Fruit fly (Drosophila melanogaster): Measurements from ENCODE around the gene CG11951.

The CG11951 gene

DNA sequence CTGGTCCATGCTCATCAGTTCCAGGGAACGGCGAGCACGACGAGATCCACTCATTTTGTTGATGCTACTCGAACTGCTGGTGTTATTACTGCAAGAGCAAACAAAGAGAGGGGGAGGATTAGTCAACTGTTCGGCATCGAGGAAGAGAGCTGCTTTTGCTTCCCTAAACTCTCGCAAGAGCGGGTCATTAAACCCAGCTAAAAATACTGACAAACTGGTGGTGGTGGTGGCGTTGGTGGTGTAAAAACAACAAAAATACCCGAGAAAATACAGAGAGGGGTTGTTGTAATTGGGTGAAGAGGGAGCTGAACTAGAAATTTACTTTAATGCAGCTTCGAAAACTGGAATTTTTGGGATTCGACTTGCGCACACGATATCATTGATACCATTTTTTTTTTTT, 15.4 kb upstream of the CG11951 start:
- TF ChIP-seq EcR (GFP tag; optimal IDR thresholded peaks at IDR 0.05) (peak; percentile 47), CG34367 (tag; optimal IDR thresholded peaks at IDR 0.05) (no peak)

- no peak for TF ChIP-seq D1 (tag; optimal IDR thresholded peaks at IDR 0.05)
- peak; percentile 7 for TF ChIP-seq CG14655 (GFP tag; optimal IDR thresholded peaks at IDR 0.05)
- peak; percentile 4 for TF ChIP-seq CG8159 (tag; optimal IDR thresholded peaks at IDR 0.05)
- TF ChIP-seq EcR (GFP tag; optimal IDR thresholded peaks at IDR 0.05): no peak
- TF ChIP-seq CG10348 (GFP tag; IDR thresholded peaks at IDR 0.05): no peak
Observed at dm6 chr3R:29251418-29251817, 12.9 kb upstream of the CG11951 start.

dm6 chr3R:29250272-29251018, 11.9 kb upstream of the CG11951 start, which contains the start of gene SP1029:
Gene SP1029 (minus strand): TSS chr3R:29250451.
- TF ChIP-seq CG14655 (GFP tag; optimal IDR thresholded peaks at IDR 0.05): peak; percentile 32
- TF ChIP-seq CG8301 (tag; optimal IDR thresholded peaks at IDR 0.05): peak; percentile 4
- peak; percentile 38; the same call in 2 of the 3 replicates for TF ChIP-seq fd96Ca (GFP tag; IDR thresholded peaks at IDR 0.05)
- TF ChIP-seq CG12605 (GFP tag; IDR thresholded peaks at IDR 0.05): peak; percentile 64; the same call in 1 of the 2 replicates
- TF ChIP-seq CG32121 (GFP tag; IDR thresholded peaks at IDR 0.05): no peak
- TF ChIP-seq Ets98B (GFP tag; IDR thresholded peaks at IDR 0.05): peak; percentile 38; the same call in 1 of the 2 replicates
- TF ChIP-seq CG8159 (tag; optimal IDR thresholded peaks at IDR 0.05): no peak
- TF ChIP-seq EcR (GFP tag; optimal IDR thresholded peaks at IDR 0.05): peak; percentile 68
- TF ChIP-seq CG4496 (GFP tag; IDR thresholded peaks at IDR 0.05): peak; percentile 63
- no peak for TF ChIP-seq rn (GFP tag; IDR thresholded peaks at IDR 0.05)

DNA sequence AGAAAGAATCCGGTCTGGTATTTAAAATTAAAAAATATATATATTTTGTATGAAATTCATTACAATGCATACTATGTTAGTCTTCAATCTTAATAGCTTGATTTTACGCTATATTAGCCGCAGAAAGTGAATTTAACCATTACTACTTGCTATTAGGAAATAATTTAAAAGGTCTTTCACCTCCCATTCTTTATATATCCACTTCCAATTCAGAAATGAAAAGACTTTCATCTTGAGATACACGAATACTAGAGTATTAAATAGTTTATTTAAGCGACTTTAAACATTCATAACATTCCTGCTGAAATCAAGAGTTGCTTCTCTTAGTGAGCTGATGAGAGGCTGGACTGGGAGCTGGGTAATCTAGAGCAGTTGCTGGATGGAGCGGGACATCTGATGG, 6.2 kb upstream of the CG11951 start, which contains the start of gene CG31445:
Gene CG31445 (minus strand): TSS at position 101 of the 400 bp plus-strand sequence.
- TF ChIP-seq Pif1B (GFP tag; optimal IDR thresholded peaks at IDR 0.05) (no peak), Ets98B (GFP tag; IDR thresholded peaks at IDR 0.05) (no peak), CG17806 (tag; optimal IDR thresholded peaks at IDR 0.05) (no peak), CG13204 (GFP tag; optimal IDR thresholded peaks at IDR 0.05) (no peak)

- no peak for TF ChIP-seq CG32121 (GFP tag; IDR thresholded peaks at IDR 0.05)
- no peak for TF ChIP-seq EcR (GFP tag; optimal IDR thresholded peaks at IDR 0.05)
- no peak for TF ChIP-seq D1 (tag; optimal IDR thresholded peaks at IDR 0.05)
- TF ChIP-seq CG8301 (tag; optimal IDR thresholded peaks at IDR 0.05): no peak
- no peak for TF ChIP-seq rn (GFP tag; IDR thresholded peaks at IDR 0.05)
- no peak for TF ChIP-seq CG34367 (tag; optimal IDR thresholded peaks at IDR 0.05)
- TF ChIP-seq CG10348 (GFP tag; IDR thresholded peaks at IDR 0.05): no peak
- TF ChIP-seq CG15710 (tag; optimal IDR thresholded peaks at IDR 0.05): no peak
- no peak for TF ChIP-seq CG12605 (GFP tag; IDR thresholded peaks at IDR 0.05)
- TF ChIP-seq fd96Ca (GFP tag; IDR thresholded peaks at IDR 0.05): no peak
- TF ChIP-seq Ets98B (GFP tag; IDR thresholded peaks at IDR 0.05): no peak
- TF ChIP-seq Pif1B (GFP tag; optimal IDR thresholded peaks at IDR 0.05): no peak
- TF ChIP-seq CG4496 (GFP tag; IDR thresholded peaks at IDR 0.05): no peak
- TF ChIP-seq CG17806 (tag; optimal IDR thresholded peaks at IDR 0.05): no peak
- no peak for TF ChIP-seq CG8159 (tag; optimal IDR thresholded peaks at IDR 0.05)
- TF ChIP-seq Pif1A (GFP tag; optimal IDR thresholded peaks at IDR 0.05): no peak
- TF ChIP-seq gl (tag; optimal IDR thresholded peaks at IDR 0.05): no peak
- no peak for TF ChIP-seq CG14655 (GFP tag; optimal IDR thresholded peaks at IDR 0.05)
Observed at dm6 chr3R:29230552-29231102, 7.9 kb downstream of the CG11951 start.

DNA sequence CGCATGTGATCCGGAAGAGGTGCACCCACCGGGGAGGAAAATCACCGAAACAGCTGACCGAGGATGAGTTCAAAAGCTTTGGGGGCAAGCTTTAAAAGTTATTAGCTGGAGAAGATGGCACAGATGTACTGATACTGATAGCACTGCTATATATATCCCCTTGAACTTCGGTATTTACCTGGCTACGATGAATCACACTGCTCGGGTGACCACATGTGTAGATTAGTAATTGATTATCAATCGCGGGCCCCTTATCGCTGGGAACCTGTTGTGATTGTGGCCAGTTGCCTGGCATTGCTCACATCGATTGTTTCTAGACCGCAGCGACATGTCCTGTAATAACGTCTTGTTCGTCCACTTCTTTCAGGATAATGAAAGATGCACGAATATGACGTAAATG, 8.6 kb downstream of the CG11951 start:
- TF ChIP-seq CG8159 (tag; optimal IDR thresholded peaks at IDR 0.05) (no peak), EcR (GFP tag; optimal IDR thresholded peaks at IDR 0.05) (no peak), CG34367 (tag; optimal IDR thresholded peaks at IDR 0.05) (no peak), Pif1A (GFP tag; optimal IDR thresholded peaks at IDR 0.05) (no peak), CG14655 (GFP tag; optimal IDR thresholded peaks at IDR 0.05) (no peak), fd96Ca (GFP tag; IDR thresholded peaks at IDR 0.05) (no peak), gl (tag; optimal IDR thresholded peaks at IDR 0.05) (no peak), CG17806 (tag; optimal IDR thresholded peaks at IDR 0.05) (no peak), CG8301 (tag; optimal IDR thresholded peaks at IDR 0.05) (no peak)

- TF ChIP-seq D1 (tag; optimal IDR thresholded peaks at IDR 0.05) (no peak), EcR (GFP tag; optimal IDR thresholded peaks at IDR 0.05) (peak; percentile 44)
Observed at dm6 chr3R:29228745-29229448, 9.6 kb downstream of the CG11951 start, which contains the start of gene Usp1. Gene Usp1 (plus strand): TSS chr3R:29229161.
